Fruit fly (Drosophila melanogaster) whole organism, embryonic: ENCODE data around the gene Pak.

Source experiments
- Bteb2 ChIP-seq: fragments of 200-800 bp; sonication (Bioruptor generic); optimal IDR thresholded peaks from 2 replicates; lab custom pipeline; 2016; ENCODE audit warnings: missing biosample characterization, missing genetic modification characterization
- CG10267 ChIP-seq: fragments of 200-800 bp; sonication (Bioruptor generic); optimal IDR thresholded peaks from 2 replicates; lab custom pipeline; 2018; ENCODE audit warnings: missing biosample characterization, mild to moderate bottlenecking, missing genetic modification characterization, moderate library complexity
- CG10366 ChIP-seq: fragments of 200-800 bp; sonication (Bioruptor generic); IDR thresholded peaks from 2 replicates; pipeline ENCODE4 v1.3.6; 2022; ENCODE audit warnings: missing biosample characterization, missing genetic modification characterization
- CG12744 ChIP-seq: fragments of 200-800 bp; sonication (Bioruptor generic); optimal IDR thresholded peaks from 2 replicates; lab custom pipeline; 2016; ENCODE audit warnings: missing biosample characterization, missing genetic modification characterization
- CG15011 ChIP-seq: fragments of 200-800 bp; sonication (Bioruptor generic); optimal IDR thresholded peaks from 3 replicates; lab custom pipeline; 2018; ENCODE audit warnings: missing biosample characterization, mild to moderate bottlenecking, missing genetic modification characterization
- CG15514 ChIP-seq: fragments of 200-800 bp; sonication (Bioruptor generic); optimal IDR thresholded peaks from 3 replicates; lab custom pipeline; 2017; ENCODE audit warnings: missing biosample characterization, missing genetic modification characterization, mild to moderate bottlenecking, moderate library complexity, missing genetic modification reagents
- CG17361 ChIP-seq: fragments of 200-800 bp; sonication (Bioruptor generic); IDR thresholded peaks from 3 replicates; pipeline ENCODE4 v1.3.6; 2022; ENCODE audit warnings: missing biosample characterization, missing genetic modification characterization
- CG18011 ChIP-seq: fragments of 200-800 bp; sonication (Bioruptor generic); optimal IDR thresholded peaks from 2 replicates; lab custom pipeline; 2017; ENCODE audit warnings: missing biosample characterization, missing genetic modification characterization, mild to moderate bottlenecking, moderate library complexity, missing genotype
- CG2199 ChIP-seq: fragments of 200-800 bp; sonication (Bioruptor generic); IDR thresholded peaks from 3 replicates; pipeline ENCODE4 v1.3.6; 2022; ENCODE audit warnings: missing biosample characterization, missing genetic modification characterization
- CG3838 ChIP-seq: fragments of 200-800 bp; sonication (Bioruptor generic); optimal IDR thresholded peaks from 3 replicates; lab custom pipeline; 2016; ENCODE audit warnings: missing biosample characterization, missing genetic modification characterization
- CG4854 ChIP-seq: fragments of 200-800 bp; sonication (Bioruptor generic); optimal IDR thresholded peaks from 2 replicates; lab custom pipeline; 2016; ENCODE audit warnings: missing biosample characterization, missing genetic modification characterization, inconsistent platforms
- CG7271 ChIP-seq: fragments of 200-800 bp; sonication (Bioruptor generic); optimal IDR thresholded peaks from 2 replicates; lab custom pipeline; 2018; ENCODE audit warnings: missing biosample characterization, mild to moderate bottlenecking, missing genetic modification characterization, moderate library complexity
- CG7786 ChIP-seq: fragments of 200-800 bp; sonication (Bioruptor generic); optimal IDR thresholded peaks from 2 replicates; lab custom pipeline; 2016; ENCODE audit warnings: missing biosample characterization, missing genetic modification characterization
- CG8478 ChIP-seq: fragments of >200 bp; optimal IDR thresholded peaks from 2 replicates; lab custom pipeline; 2018
- Ets97D ChIP-seq: fragments of 200-800 bp; sonication (Bioruptor generic); optimal IDR thresholded peaks from 3 replicates; lab custom pipeline; 2016; ENCODE audit warnings: missing biosample characterization, missing genetic modification characterization
- Hr78 ChIP-seq, 2 experiments: fragments of 200-800 bp in 1 of 2; fragments of >200 bp in 1 of 2; sonication (Bioruptor generic) in 1 of 2; optimal IDR thresholded peaks; 2 replicates each; lab custom pipeline; 2017 to 2019; ENCODE audit warnings: missing biosample characterization in 2 of 2, missing genetic modification characterization in 2 of 2, mild to moderate bottlenecking in 1 of 2, moderate library complexity in 1 of 2
- Myb ChIP-seq: fragments of 200-800 bp; sonication (Bioruptor generic); optimal IDR thresholded peaks from 2 replicates; lab custom pipeline; 2016; ENCODE audit warnings: missing biosample characterization, missing genetic modification characterization
- NFAT ChIP-seq: fragments of 200-800 bp; sonication (Bioruptor generic); IDR thresholded peaks from 2 replicates; pipeline ENCODE4 v1.3.6; 2022; ENCODE audit warnings: missing biosample characterization, missing genetic modification characterization
- PHDP ChIP-seq: fragments of 200-800 bp; sonication (Bioruptor generic); optimal IDR thresholded peaks from 3 replicates; lab custom pipeline; 2018; ENCODE audit warnings: missing biosample characterization, mild to moderate bottlenecking, missing genetic modification characterization, moderate library complexity
- Pdp1 ChIP-seq, 2 experiments: fragments of 200-800 bp; sonication (Bioruptor generic); optimal IDR thresholded peaks; 3 replicates each; lab custom pipeline; 2016; ENCODE audit warnings: missing biosample characterization in 2 of 2, missing genetic modification characterization in 2 of 2, mild to moderate bottlenecking in 1 of 2, moderate library complexity in 1 of 2
- Spps ChIP-seq: fragments of 200-800 bp; sonication (Bioruptor generic); optimal IDR thresholded peaks from 2 replicates; lab custom pipeline; 2018; ENCODE audit warnings: missing biosample characterization, mild to moderate bottlenecking, missing genetic modification characterization
- chinmo ChIP-seq: fragments of 200-800 bp; sonication (Bioruptor generic); IDR thresholded peaks from 4 replicates; pipeline ENCODE4 v1.3.6; 2022; ENCODE audit warnings: missing biosample characterization, missing genetic modification characterization; ENCODE audit not compliant: partially characterized antibody
- corto ChIP-seq: fragments of 200-800 bp; sonication (Bioruptor generic); optimal IDR thresholded peaks from 2 replicates; lab custom pipeline; 2016; ENCODE audit warnings: missing biosample characterization, mild to moderate bottlenecking, missing genetic modification characterization, moderate library complexity
- crp ChIP-seq, 2 experiments: fragments of 200-800 bp; sonication (Bioruptor generic); optimal IDR thresholded peaks; 2 replicates in 1 of 2; 3 replicates in 1 of 2; lab custom pipeline; 2017; ENCODE audit warnings: missing biosample characterization in 2 of 2, missing genetic modification characterization in 2 of 2, mild to moderate bottlenecking in 1 of 2, moderate library complexity in 1 of 2
- cwo ChIP-seq: fragments of 200-800 bp; sonication (Bioruptor generic); optimal IDR thresholded peaks from 3 replicates; lab custom pipeline; 2017; ENCODE audit warnings: missing biosample characterization, missing genetic modification characterization, mild to moderate bottlenecking, moderate library complexity, missing genetic modification reagents
- ems ChIP-seq: fragments of 200-800 bp; sonication (Bioruptor generic); optimal IDR thresholded peaks from 3 replicates; lab custom pipeline; 2016; ENCODE audit warnings: missing biosample characterization, missing genetic modification characterization
- ftz-f1 ChIP-seq: fragments of 200-800 bp; sonication (Bioruptor generic); optimal IDR thresholded peaks from 2 replicates; lab custom pipeline; 2016; ENCODE audit warnings: missing biosample characterization, missing genetic modification characterization
- her ChIP-seq: fragments of 200-800 bp; sonication (Bioruptor generic); optimal IDR thresholded peaks from 2 replicates; lab custom pipeline; 2016; ENCODE audit warnings: missing biosample characterization, missing genetic modification characterization
- ind ChIP-seq: fragments of 200-800 bp; sonication (Bioruptor generic); optimal IDR thresholded peaks from 3 replicates; lab custom pipeline; 2016; ENCODE audit warnings: missing biosample characterization, missing genetic modification characterization
- org-1 ChIP-seq: fragments of 200-800 bp; sonication (Bioruptor generic); optimal IDR thresholded peaks from 2 replicates; lab custom pipeline; 2017; ENCODE audit warnings: missing biosample characterization, missing genetic modification characterization
- psq ChIP-seq: fragments of 200-800 bp; sonication (Bioruptor generic); optimal IDR thresholded peaks from 2 replicates; lab custom pipeline; 2017; ENCODE audit warnings: missing biosample characterization, missing genetic modification characterization
- ro ChIP-seq: fragments of 200-800 bp; sonication (Bioruptor generic); IDR thresholded peaks from 2 replicates; pipeline ENCODE4 v1.3.6; 2022; ENCODE audit warnings: missing biosample characterization, missing genetic modification characterization
- seq ChIP-seq: fragments of 200-800 bp; sonication (Bioruptor generic); IDR thresholded peaks from 2 replicates; pipeline ENCODE4 v1.3.6; 2022; ENCODE audit warnings: missing biosample characterization, missing genetic modification characterization
- sr ChIP-seq: fragments of 200-800 bp; sonication (Bioruptor generic); IDR thresholded peaks from 3 replicates; pipeline ENCODE4 v1.3.6; 2022; ENCODE audit warnings: missing biosample characterization, missing genetic modification characterization
- tap ChIP-seq: fragments of 200-800 bp; optimal IDR thresholded peaks from 3 replicates; lab custom pipeline; 2019; ENCODE audit warnings: missing biosample characterization, mild to moderate bottlenecking, missing genetic modification characterization, moderate library complexity
- tio ChIP-seq: fragments of 200-800 bp; sonication (Bioruptor generic); optimal IDR thresholded peaks from 2 replicates; lab custom pipeline; 2017; ENCODE audit warnings: missing biosample characterization, missing genetic modification characterization, inconsistent platforms
- twi ChIP-seq: fragments of 200-800 bp; optimal IDR thresholded peaks from 2 replicates; lab custom pipeline; 2019; ENCODE audit warnings: missing biosample characterization, mild to moderate bottlenecking, missing genetic modification characterization, moderate library complexity
- vfl ChIP-seq: fragments of 200-800 bp; sonication (Bioruptor generic); optimal IDR thresholded peaks from 2 replicates; lab custom pipeline; 2016; ENCODE audit warnings: missing biosample characterization, missing genetic modification characterization
- wor ChIP-seq: fragments of 200-800 bp; sonication (Bioruptor generic); IDR thresholded peaks from 2 replicates; pipeline ENCODE4 v1.3.6; 2022; ENCODE audit warnings: missing biosample characterization, missing genetic modification characterization

The Pak gene

dm6 chr3R:6399289-6399688 lies 48.6 kb downstream of the Pak start (continued):
- TF ChIP-seq PHDP (tag; lab: Kevin White, UChicago) (peak; percentile 20), vfl (GFP tag; lab: Kevin White, UChicago) (no peak), CG15011 (GFP tag; lab: Kevin White, UChicago) (peak; percentile 18)
- TF ChIP-seq, all 482 proteins: peak for 19

DNA sequence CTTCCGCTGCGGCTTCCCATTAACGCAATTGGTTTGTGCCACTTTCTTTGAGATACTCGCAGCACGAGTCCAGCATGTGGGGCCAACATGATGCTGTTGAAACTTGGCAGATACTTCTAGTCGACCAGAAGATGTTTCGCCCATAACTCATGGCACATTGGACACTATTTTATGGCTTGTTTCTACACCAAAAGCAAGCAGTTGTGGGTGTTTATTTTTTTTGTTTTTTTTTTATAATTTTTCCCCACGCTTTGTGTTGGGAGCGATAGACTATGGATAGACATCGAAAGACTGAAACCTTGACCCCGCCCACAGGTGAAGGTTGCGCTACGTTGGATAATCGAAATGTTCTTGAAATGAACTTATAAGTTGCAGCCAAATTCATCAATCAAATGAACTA lies 49.1 kb downstream of the Pak start:
- TF ChIP-seq crp (GFP tag; optimal IDR thresholded peaks at IDR 0.05; lab: Kevin White, UChicago) (no peak), CG8478 (lab: Kevin White, UChicago) (no peak), ind (GFP tag; lab: Kevin White, UChicago) (no peak), CG4854 (GFP tag; lab: Kevin White, UChicago) (no peak), ems (no peak), vfl (GFP tag; lab: Kevin White, UChicago) (no peak), Ets97D (no peak), CG18011 (GFP tag; lab: Kevin White, UChicago) (no peak), wor (GFP tag; lab: Robert Waterston, UW) (no peak), CG15514 (GFP tag; lab: Kevin White, UChicago) (no peak), org-1 (no peak), CG2199 (0 out of 3 replicates have a peak, but pooled peaks have one; percentile 1), CG7271 (tag; lab: Kevin White, UChicago) (no peak), tio (GFP tag; lab: Kevin White, UChicago) (no peak), CG10267 (tag; lab: Kevin White, UChicago) (no peak), psq (GFP tag; lab: Kevin White, UChicago) (no peak), seq (GFP tag; lab: Robert Waterston, UW) (no peak), her (GFP tag; lab: Kevin White, UChicago) (no peak), chinmo (GFP tag; lab: Robert Waterston, UW) (no peak), Myb (GFP tag; lab: Kevin White, UChicago) (no peak), corto (GFP tag; lab: Kevin White, UChicago) (no peak), twi (tag; lab: Kevin White, UChicago) (peak; percentile 73), Pdp1 (GFP tag; optimal IDR thresholded peaks at IDR 0.05; lab: Kevin White, UChicago) (peak in 1 of 2 experiments; percentile 38), CG17361 (GFP tag; lab: Robert Waterston, UW) (no peak), CG3838 (GFP tag; lab: Kevin White, UChicago) (no peak), CG7786 (no peak), Bteb2 (no peak), Hr78 (GFP tag; optimal IDR thresholded peaks at IDR 0.05; lab: Kevin White, UChicago) (peak in 1 of 2 experiments; percentile 60), NFAT (no peak), CG10366 (GFP tag; lab: Robert Waterston, UW) (no peak), cwo (GFP tag; lab: Kevin White, UChicago) (no peak), ro (GFP tag; lab: Robert Waterston, UW) (no peak), ftz-f1 (GFP tag; lab: Kevin White, UChicago) (peak; percentile 13), sr (GFP tag; lab: Robert Waterston, UW) (peak; percentile 96), CG12744 (no peak), Spps (no peak), tap (tag; lab: Kevin White, UChicago) (no peak)
